Worm (Caenorhabditis elegans) whole organism, young adult: Measurements from ENCODE around the gene jamp-1.
"Not testable (repeated sequence)": the region's sequence is repeated elsewhere in the genome, so short reads cannot be mapped to it uniquely, and the experiment has no call there.

Source experiments
- C06A6.2 ChIP-seq: fragments of 200-800 bp; sonication (Bioruptor generic); conservative IDR thresholded peaks from 2 replicates; pipeline ENCODE4 v1.3.6; 2022; ENCODE audit warnings: missing genetic modification characterization, missing compliant biosample characterization
- C17E4.6 ChIP-seq: fragments of 200-800 bp; sonication (Bioruptor generic); IDR thresholded peaks from 2 replicates; pipeline ENCODE4 v1.3.6; 2022; ENCODE audit warnings: missing genetic modification reagents, missing genetic modification characterization, missing compliant biosample characterization
- F33H1.4 ChIP-seq: fragments of 200-800 bp; sonication (Bioruptor generic); IDR thresholded peaks from 2 replicates; pipeline ENCODE4 v1.3.6; 2022; ENCODE audit warnings: missing genetic modification reagents, missing genetic modification characterization, missing compliant biosample characterization
- ama-1 ChIP-seq, 3 experiments: fragments of 150-350 bp in 1 of 3; sonication (generic microtip) in 2 of 3; optimal IDR thresholded peaks; 2 replicates each; lab custom pipeline; 2014 to 2018; ENCODE audit warnings: missing biosample characterization in 2 of 3, missing genetic modification characterization in 2 of 3, missing genetic modification reagents in 2 of 3
- egl-44 ChIP-seq: fragments of 200-800 bp; sonication (Bioruptor generic); IDR thresholded peaks from 2 replicates; pipeline ENCODE4 v1.3.6; 2022; ENCODE audit warnings: missing genetic modification reagents, missing genetic modification characterization, missing compliant biosample characterization
- snpc-1.1 ChIP-seq: sonication (generic microtip); optimal IDR thresholded peaks from 2 replicates; lab custom pipeline; 2017; ENCODE audit warnings: missing genetic modification characterization, mild to moderate bottlenecking, missing compliant biosample characterization, antibody characterized with exemption, moderate library complexity, missing genotype, missing genetic modification reagents; ENCODE audit not compliant: insufficient read depth
- unc-62 ChIP-seq: fragments of 150-350 bp; optimal IDR thresholded peaks from 2 replicates; lab custom pipeline; 2014; ENCODE audit warnings: missing biosample characterization, missing genetic modification reagents, missing genetic modification characterization
- zim-3 ChIP-seq: sonication (generic microtip); optimal IDR thresholded peaks from 2 replicates; lab custom pipeline; 2017; ENCODE audit warnings: mild to moderate bottlenecking, missing genetic modification characterization, moderate library complexity, missing compliant biosample characterization
- ztf-22 ChIP-seq: fragments of 200-800 bp; sonication (Bioruptor generic); optimal IDR thresholded peaks from 2 replicates; lab custom pipeline; 2018; ENCODE audit warnings: mild to moderate bottlenecking, missing genetic modification characterization, moderate library complexity, missing compliant biosample characterization

DNA sequence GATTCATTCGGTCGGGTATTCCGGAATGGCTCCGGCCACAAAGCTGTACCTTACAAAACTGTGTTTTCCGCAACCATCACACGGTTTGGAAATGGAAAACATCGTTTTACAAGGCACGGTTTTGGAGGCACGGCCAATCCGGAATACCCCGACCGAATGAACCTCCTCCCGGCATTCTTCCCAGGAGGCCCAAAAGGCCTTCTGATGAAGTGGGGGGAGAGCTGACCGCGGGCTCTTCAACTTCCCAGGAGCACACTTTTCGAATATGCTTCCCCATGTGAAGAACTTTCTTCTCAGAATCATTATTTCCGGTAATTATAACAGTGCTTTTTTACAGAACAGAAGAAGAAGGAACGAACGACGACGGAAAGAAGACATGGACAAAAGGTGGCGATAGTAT lies 11.1 kb downstream of the jamp-1 start:
- not testable (repeated sequence) for TF ChIP-seq snpc-1.1 (tag; lab: Kevin White, UChicago); egl-44 (GFP tag; lab: Robert Waterston, UW); C06A6.2 (GFP tag; lab: Robert Waterston, UW); unc-62 (GFP tag; lab: Kevin White, UChicago); ztf-22 (GFP tag; lab: Kevin White, UChicago); ama-1 (optimal IDR thresholded peaks at IDR 0.05; lab: Kevin White, UChicago); ama-1 (GFP tag; optimal IDR thresholded peaks at IDR 0.05; lab: Kevin White, UChicago); C17E4.6 (GFP tag; lab: Robert Waterston, UW); zim-3 (tag; lab: Kevin White, UChicago); F33H1.4
